Worm (Caenorhabditis elegans) whole organism, midembryonic: ENCODE results near the gene gly-7.

ENCODE experiments used
- T22C8.4 ChIP-seq: fragments of 200-800 bp; sonication (Bioruptor generic); IDR thresholded peaks from 2 replicates; pipeline ENCODE4 v1.3.6; 2022; ENCODE audit warnings: missing genetic modification characterization, missing compliant biosample characterization
- cog-1 ChIP-seq: sonication (generic microtip); optimal IDR thresholded peaks from 2 replicates; lab custom pipeline; 2016; ENCODE audit warnings: missing genetic modification characterization, missing compliant biosample characterization
- med-1 ChIP-seq: sonication (generic microtip); optimal IDR thresholded peaks from 2 replicates; lab custom pipeline; 2017; ENCODE audit warnings: missing genetic modification characterization, mild to moderate bottlenecking, missing compliant biosample characterization, antibody characterized with exemption, missing genetic modification reagents; ENCODE audit not compliant: insufficient read depth
- ref-1 ChIP-seq: fragments of 200-800 bp; sonication (Bioruptor generic); conservative IDR thresholded peaks from 2 replicates; pipeline ENCODE4 v1.3.6; 2022; ENCODE audit warnings: missing genetic modification reagents, missing genetic modification characterization, missing compliant biosample characterization
- ztf-29 ChIP-seq: fragments of 200-800 bp; sonication (Bioruptor generic); IDR thresholded peaks from 2 replicates; pipeline ENCODE4 v1.3.6; 2022; ENCODE audit warnings: missing genetic modification reagents, missing genetic modification characterization, missing compliant biosample characterization

ce11 chrV:1870515-1870940 lies 49.4 kb upstream of the gly-7 start:
- TF ChIP-seq med-1 (no peak), ref-1 (GFP tag; lab: Robert Waterston, UW) (no peak), cog-1 (tag; lab: Kevin White, UChicago) (no peak), ztf-29 (GFP tag; lab: Robert Waterston, UW) (no peak), T22C8.4 (GFP tag; lab: Robert Waterston, UW) (no peak)
